Fruit fly (Drosophila melanogaster): ENCODE results near the gene CG10631.

DNA sequence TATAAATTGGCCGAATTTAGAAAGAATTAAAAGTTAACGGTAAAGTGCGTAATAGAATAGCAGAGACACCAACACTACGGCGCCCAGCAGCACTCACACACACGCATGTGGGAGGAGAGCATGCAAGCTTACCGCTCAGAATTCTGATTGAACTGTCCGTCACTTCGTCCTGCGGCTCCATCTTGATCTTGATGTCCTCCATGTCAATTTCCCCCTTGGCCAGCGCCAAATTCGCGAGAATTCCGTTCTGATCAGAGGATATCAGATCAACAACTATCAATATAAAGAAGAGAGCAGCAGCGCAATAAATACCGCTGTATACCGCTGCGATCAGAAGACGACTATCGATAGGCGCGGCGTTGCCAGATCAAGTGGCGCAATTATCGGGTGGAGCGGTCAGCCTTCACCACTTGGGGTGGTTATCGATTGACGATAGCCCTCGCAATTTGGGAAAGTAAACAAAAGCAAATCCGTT lies 21.0 kb downstream of the CG10631 start, which contains the start of the genes CG10462 and Nf-YB:
- TF ChIP-seq danr (GFP tag; IDR thresholded peaks at IDR 0.05): no peak
- no peak for TF ChIP-seq Ptx1 (GFP tag; IDR thresholded peaks at IDR 0.05)
- TF ChIP-seq bigmax (GFP tag; optimal IDR thresholded peaks at IDR 0.05): peak; percentile 80
- TF ChIP-seq maf-S (GFP tag; optimal IDR thresholded peaks at IDR 0.05): no peak
- no peak for TF ChIP-seq tll (GFP tag; optimal IDR thresholded peaks at IDR 0.05)
- TF ChIP-seq p53 (GFP tag; optimal IDR thresholded peaks at IDR 0.05): peak; percentile 18
- no peak for TF ChIP-seq fru (optimal IDR thresholded peaks at IDR 0.05)
